Worm (Caenorhabditis elegans): Measurements from ENCODE around the gene ZK105.14.

Gene ZK105.14

ce11 chrV:7686189-7686588, 35.7 kb downstream of the ZK105.14 start, which contains the start of the genes nhr-94 and nhr-152 (continued):
- peak in 1 of 2 experiments; percentile 35 for TF ChIP-seq lsy-2 (tag; optimal IDR thresholded peaks at IDR 0.05)

- TF ChIP-seq sox-4 (tag; optimal IDR thresholded peaks at IDR 0.05) (no peak), ztf-4 (tag; optimal IDR thresholded peaks at IDR 0.05) (no peak), efl-1 (optimal IDR thresholded peaks at IDR 0.05) (no peak), efl-1 (GFP tag; optimal IDR thresholded peaks at IDR 0.05 in 1 of 2) (peak in 1 of 2 experiments; percentile 84)
Measured at ce11 chrV:7683907-7684655, 37.8 kb downstream of the ZK105.14 start, which contains the start of gene sre-11. TSS of gene sre-11 (minus strand) at chrV:7683957.

ce11 chrV:7681388-7681787, 40.5 kb downstream of the ZK105.14 start, which contains the start of gene cyp-33A1:
TSS of gene cyp-33A1 (minus strand) at chrV:7681459.
- TF ChIP-seq nhr-77 (tag; optimal IDR thresholded peaks at IDR 0.05) (no peak), ztf-4 (tag; optimal IDR thresholded peaks at IDR 0.05) (no peak), Y116A8C.19 (tag; optimal IDR thresholded peaks at IDR 0.05; ENCODE audit: borderline replicate concordance) (no peak), snu-23 (GFP tag; optimal IDR thresholded peaks at IDR 0.05) (no peak), lsy-2 (tag; optimal IDR thresholded peaks at IDR 0.05) (no peak), alr-1 (tag; optimal IDR thresholded peaks at IDR 0.05; ENCODE audit: borderline replicate concordance) (no peak), mdl-1 (tag; optimal IDR thresholded peaks at IDR 0.05) (peak in 1 of 2 experiments; percentile 16), unc-86 (tag; optimal IDR thresholded peaks at IDR 0.05) (no peak), unc-130 (tag; optimal IDR thresholded peaks at IDR 0.05) (no peak), C16A3.4 (tag; optimal IDR thresholded peaks at IDR 0.05) (no peak), C04F5.9 (tag; optimal IDR thresholded peaks at IDR 0.05) (no peak), fkh-4 (tag; optimal IDR thresholded peaks at IDR 0.05; ENCODE audit: borderline replicate concordance) (no peak), ceh-63 (GFP tag; optimal IDR thresholded peaks at IDR 0.05) (no peak), pqm-1 (tag; optimal IDR thresholded peaks at IDR 0.05) (no peak), nhr-19 (GFP tag; conservative IDR thresholded peaks at IDR 0.05) (peak; percentile 16; the same call in 1 of the 2 replicates), skn-1 (tag; optimal IDR thresholded peaks at IDR 0.05) (no peak), fkh-8 (tag; optimal IDR thresholded peaks at IDR 0.05) (no peak), elt-3 (tag; optimal IDR thresholded peaks at IDR 0.05) (peak in 1 of 6 experiments; percentile 64), F16B12.6 (tag; optimal IDR thresholded peaks at IDR 0.05) (no peak), nhr-47 (tag; optimal IDR thresholded peaks at IDR 0.05) (no peak), nhr-90 (tag; optimal IDR thresholded peaks at IDR 0.05; ENCODE audit: poor library complexity) (peak; percentile 20), dpl-1 (GFP tag; optimal IDR thresholded peaks at IDR 0.05) (no peak), nhr-71 (tag; optimal IDR thresholded peaks at IDR 0.05) (peak; percentile 38), hlh-17 (GFP tag; optimal IDR thresholded peaks at IDR 0.05; ENCODE audit: borderline replicate concordance) (no peak), blmp-1 (tag; optimal IDR thresholded peaks at IDR 0.05) (peak; percentile 50), aly-2 (tag; optimal IDR thresholded peaks at IDR 0.05) (no peak), irx-1 (tag; optimal IDR thresholded peaks at IDR 0.05) (no peak), mab-9 (GFP tag; IDR thresholded peaks at IDR 0.05) (no peak), sup-37 (GFP tag; optimal IDR thresholded peaks at IDR 0.05) (no peak), elt-2 (tag; optimal IDR thresholded peaks at IDR 0.05) (peak; percentile 8), nhr-20 (tag; optimal IDR thresholded peaks at IDR 0.05) (peak; percentile 75), swsn-7 (tag; optimal IDR thresholded peaks at IDR 0.05) (no peak), hpl-2 (GFP tag; optimal IDR thresholded peaks at IDR 0.05) (no peak), ceh-90 (tag; optimal IDR thresholded peaks at IDR 0.05) (no peak), lin-14 (GFP tag; optimal IDR thresholded peaks at IDR 0.05) (no peak), tlp-1 (tag; optimal IDR thresholded peaks at IDR 0.05) (no peak), nhr-85 (tag) (peak; percentile 81), xbp-1 (tag; optimal IDR thresholded peaks at IDR 0.05) (no peak), C34B4.2 (tag; optimal IDR thresholded peaks at IDR 0.05) (no peak)

All from whole organism, L1 larva.